Fruit fly (Drosophila melanogaster) whole organism, embryonic: ENCODE measurements around the gene senju.

Experiments
- Atf3 ChIP-seq: fragments of 200-800 bp; sonication (Bioruptor generic); optimal IDR thresholded peaks from 3 replicates; lab custom pipeline; 2016; ENCODE audit warnings: missing biosample characterization, missing genetic modification characterization
- BEAF-32 ChIP-seq: fragments of 200-800 bp; sonication (Bioruptor generic); optimal IDR thresholded peaks from 3 replicates; lab custom pipeline; 2017; ENCODE audit warnings: missing biosample characterization, missing genetic modification characterization, mild to moderate bottlenecking, moderate library complexity, missing genetic modification reagents
- CG11560 ChIP-seq: fragments of 200-800 bp; sonication (Bioruptor generic); IDR thresholded peaks from 3 replicates; pipeline ENCODE4 v1.3.6; 2022; ENCODE audit warnings: missing biosample characterization, missing genetic modification characterization
- CG13775 ChIP-seq: fragments of 200-800 bp; sonication (Bioruptor generic); optimal IDR thresholded peaks from 3 replicates; lab custom pipeline; 2017; ENCODE audit warnings: missing biosample characterization, mild to moderate bottlenecking, missing genetic modification characterization
- CG15601 ChIP-seq: fragments of 200-800 bp; sonication (Bioruptor generic); optimal IDR thresholded peaks from 3 replicates; lab custom pipeline; 2019; ENCODE audit warnings: missing biosample characterization, mild to moderate bottlenecking, missing genetic modification characterization, moderate library complexity
- CG16813 ChIP-seq: fragments of 200-800 bp; sonication (Bioruptor generic); IDR thresholded peaks from 3 replicates; pipeline ENCODE4 v1.3.6; 2022; ENCODE audit warnings: missing biosample characterization, missing genetic modification characterization; ENCODE audit not compliant: partially characterized antibody
- CG17568 ChIP-seq: fragments of 200-800 bp; sonication (Bioruptor generic); optimal IDR thresholded peaks from 2 replicates; lab custom pipeline; 2018; ENCODE audit warnings: missing biosample characterization, mild to moderate bottlenecking, missing genetic modification characterization, moderate library complexity
- CG18262 ChIP-seq: fragments of 200-800 bp; optimal IDR thresholded peaks from 3 replicates; lab custom pipeline; 2019; ENCODE audit warnings: missing biosample characterization, mild to moderate bottlenecking, missing genetic modification characterization, moderate library complexity
- CG1832 ChIP-seq: fragments of 200-800 bp; sonication (Bioruptor generic); optimal IDR thresholded peaks from 2 replicates; lab custom pipeline; 2017; ENCODE audit warnings: missing biosample characterization, mild to moderate bottlenecking, missing genetic modification characterization, inconsistent platforms
- CG30020 ChIP-seq: fragments of 200-800 bp; optimal IDR thresholded peaks from 2 replicates; lab custom pipeline; 2019; ENCODE audit warnings: missing biosample characterization, mild to moderate bottlenecking, missing genetic modification characterization, moderate library complexity
- CG3407 ChIP-seq: fragments of 200-800 bp; sonication (Bioruptor generic); optimal IDR thresholded peaks from 2 replicates; lab custom pipeline; 2018; ENCODE audit warnings: missing biosample characterization, mild to moderate bottlenecking, missing genetic modification characterization
- CG4328 ChIP-seq: fragments of 200-800 bp; sonication (Bioruptor generic); optimal IDR thresholded peaks from 3 replicates; lab custom pipeline; 2017; ENCODE audit warnings: missing biosample characterization, missing genetic modification reagents, missing genetic modification characterization
- CG4424 ChIP-seq: fragments of 200-800 bp; sonication (Bioruptor generic); optimal IDR thresholded peaks from 3 replicates; lab custom pipeline; 2016; ENCODE audit warnings: missing biosample characterization, missing genetic modification characterization
- CG4617 ChIP-seq: fragments of 200-800 bp; sonication (Bioruptor generic); optimal IDR thresholded peaks from 3 replicates; lab custom pipeline; 2016; ENCODE audit warnings: missing biosample characterization, missing genetic modification characterization, borderline replicate concordance
- CG6254 ChIP-seq: fragments of 200-800 bp; sonication (Bioruptor generic); optimal IDR thresholded peaks from 3 replicates; lab custom pipeline; 2017; ENCODE audit warnings: mild to moderate bottlenecking, missing biosample characterization, missing genetic modification reagents, missing genetic modification characterization
- CG6689 ChIP-seq: fragments of 200-800 bp; sonication (Bioruptor generic); IDR thresholded peaks from 2 replicates; pipeline ENCODE4 v1.3.6; 2022; ENCODE audit warnings: missing biosample characterization, missing genetic modification characterization
- CG6791 ChIP-seq: fragments of 200-800 bp; sonication (Bioruptor generic); IDR thresholded peaks from 3 replicates; pipeline ENCODE4 v1.3.6; 2022; ENCODE audit warnings: missing biosample characterization, missing genetic modification characterization; ENCODE audit not compliant: partially characterized antibody
- CG7357 ChIP-seq: fragments of 200-800 bp; sonication (Bioruptor generic); IDR thresholded peaks from 3 replicates; pipeline ENCODE4 v1.3.6; 2022; ENCODE audit warnings: missing biosample characterization, missing genetic modification characterization
- CG7372 ChIP-seq: fragments of 200-800 bp; sonication (Bioruptor generic); IDR thresholded peaks from 2 replicates; pipeline ENCODE4 v1.3.6; 2022; ENCODE audit warnings: missing biosample characterization, missing genetic modification characterization
- CG9215 ChIP-seq: fragments of 200-800 bp; sonication (Bioruptor generic); IDR thresholded peaks from 2 replicates; pipeline ENCODE4 v1.3.6; 2022; ENCODE audit warnings: missing biosample characterization, missing genetic modification characterization
- Doc3 ChIP-seq: fragments of 200-800 bp; sonication (Bioruptor generic); IDR thresholded peaks from 3 replicates; pipeline ENCODE4 v1.3.6; 2022; ENCODE audit warnings: missing biosample characterization, missing genetic modification characterization; ENCODE audit not compliant: partially characterized antibody
- Dp ChIP-seq: fragments of 200-800 bp; sonication (Bioruptor generic); optimal IDR thresholded peaks from 2 replicates; lab custom pipeline; 2018; ENCODE audit warnings: missing biosample characterization, mild to moderate bottlenecking, missing genetic modification characterization, moderate library complexity
- Drgx ChIP-seq: fragments of 200-800 bp; sonication (Bioruptor generic); IDR thresholded peaks from 2 replicates; pipeline ENCODE4 v1.3.6; 2022; ENCODE audit warnings: missing biosample characterization, missing genetic modification characterization
- E2f2 ChIP-seq: fragments of 200-800 bp; sonication (Bioruptor generic); IDR thresholded peaks from 2 replicates; pipeline ENCODE4 v1.3.6; 2022; ENCODE audit warnings: missing biosample characterization, missing genetic modification characterization
- ERR ChIP-seq: fragments of 200-800 bp; sonication (Bioruptor generic); optimal IDR thresholded peaks from 2 replicates; lab custom pipeline; 2016; ENCODE audit warnings: missing biosample characterization, missing genetic modification characterization
- Gsc ChIP-seq: fragments of 200-800 bp; sonication (Bioruptor generic); IDR thresholded peaks from 2 replicates; pipeline ENCODE4 v1.3.6; 2022; ENCODE audit warnings: missing biosample characterization, missing genetic modification characterization
- Neu2 ChIP-seq: fragments of 200-800 bp; sonication (Bioruptor generic); optimal IDR thresholded peaks from 3 replicates; lab custom pipeline; 2016; ENCODE audit warnings: missing biosample characterization, missing genetic modification characterization, borderline replicate concordance
- Ptx1 ChIP-seq: fragments of 200-800 bp; sonication (Bioruptor generic); IDR thresholded peaks from 2 replicates; pipeline ENCODE4 v1.3.6; 2022; ENCODE audit warnings: missing biosample characterization, missing genetic modification characterization
- Sox102F ChIP-seq: fragments of 200-800 bp; sonication (Bioruptor generic); optimal IDR thresholded peaks from 2 replicates; lab custom pipeline; 2018; ENCODE audit warnings: missing biosample characterization, mild to moderate bottlenecking, missing genetic modification characterization, moderate library complexity
- ac ChIP-seq: fragments of 200-800 bp; sonication (Bioruptor generic); optimal IDR thresholded peaks from 3 replicates; lab custom pipeline; 2017; ENCODE audit warnings: missing biosample characterization, mild to moderate bottlenecking, missing genetic modification characterization
- al ChIP-seq: fragments of 200-800 bp; sonication (Bioruptor generic); IDR thresholded peaks from 2 replicates; pipeline ENCODE4 v1.3.6; 2022; ENCODE audit warnings: missing biosample characterization, missing genetic modification characterization
- ash1 ChIP-seq: fragments of 200-800 bp; sonication (Bioruptor generic); optimal IDR thresholded peaks from 2 replicates; lab custom pipeline; 2018; ENCODE audit warnings: missing biosample characterization, mild to moderate bottlenecking, missing genetic modification characterization
- chif ChIP-seq, 2 experiments: fragments of 200-800 bp; sonication (Bioruptor generic); optimal IDR thresholded peaks; 3 replicates each; lab custom pipeline; 2016; ENCODE audit warnings: missing biosample characterization in 2 of 2, missing genetic modification characterization in 2 of 2
- chm ChIP-seq: fragments of 200-800 bp; sonication (Bioruptor generic); IDR thresholded peaks from 2 replicates; pipeline ENCODE4 v1.3.6; 2022; ENCODE audit warnings: missing biosample characterization, missing genetic modification characterization
- dpn ChIP-seq, 2 experiments: fragments of 200-800 bp; sonication (Bioruptor generic); optimal IDR thresholded peaks; 3 replicates each; lab custom pipeline; 2016; ENCODE audit warnings: missing biosample characterization in 2 of 2, missing genetic modification characterization in 2 of 2
- esg ChIP-seq: fragments of 200-800 bp; sonication (Bioruptor generic); conservative IDR thresholded peaks from 2 replicates; pipeline ENCODE4 v1.3.6; 2022; ENCODE audit warnings: missing biosample characterization, missing genetic modification characterization
- gcm ChIP-seq: fragments of 200-800 bp; sonication (Bioruptor generic); optimal IDR thresholded peaks from 2 replicates; lab custom pipeline; 2019; ENCODE audit warnings: missing biosample characterization, mild to moderate bottlenecking, missing genetic modification characterization, moderate library complexity
- h ChIP-seq: fragments of >200 bp; optimal IDR thresholded peaks from 2 replicates; lab custom pipeline; 2017
- her ChIP-seq: fragments of 200-800 bp; sonication (Bioruptor generic); optimal IDR thresholded peaks from 2 replicates; lab custom pipeline; 2016; ENCODE audit warnings: missing biosample characterization, missing genetic modification characterization
- ken ChIP-seq: fragments of 200-800 bp; sonication (Bioruptor generic); IDR thresholded peaks from 3 replicates; pipeline ENCODE4 v1.3.6; 2022; ENCODE audit warnings: missing biosample characterization, missing genetic modification characterization
- lmd ChIP-seq: fragments of 200-800 bp; sonication (Bioruptor generic); IDR thresholded peaks from 2 replicates; pipeline ENCODE4 v1.3.6; 2022; ENCODE audit warnings: missing biosample characterization, missing genetic modification characterization
- mam ChIP-seq: fragments of 200-800 bp; sonication (Bioruptor generic); optimal IDR thresholded peaks from 3 replicates; lab custom pipeline; 2016; ENCODE audit warnings: missing biosample characterization, missing genetic modification characterization
- nerfin-2 ChIP-seq: fragments of 200-800 bp; sonication (Bioruptor generic); IDR thresholded peaks from 2 replicates; pipeline ENCODE4 v1.3.6; 2022; ENCODE audit warnings: missing biosample characterization, missing genetic modification characterization; ENCODE audit not compliant: partially characterized antibody
- peb ChIP-seq: fragments of 200-800 bp; sonication (Bioruptor generic); IDR thresholded peaks from 2 replicates; pipeline ENCODE4 v1.3.6; 2022; ENCODE audit warnings: missing biosample characterization, missing genetic modification characterization
- psq ChIP-seq: fragments of 200-800 bp; sonication (Bioruptor generic); optimal IDR thresholded peaks from 2 replicates; lab custom pipeline; 2017; ENCODE audit warnings: missing biosample characterization, missing genetic modification characterization
- pum ChIP-seq: fragments of 200-800 bp; sonication (Bioruptor generic); optimal IDR thresholded peaks from 2 replicates; lab custom pipeline; 2016; ENCODE audit warnings: missing biosample characterization, missing genetic modification characterization
- row ChIP-seq: fragments of 200-800 bp; sonication (Bioruptor generic); IDR thresholded peaks from 3 replicates; pipeline ENCODE4 v1.3.6; 2022; ENCODE audit warnings: missing biosample characterization, missing genetic modification characterization
- salm ChIP-seq: fragments of 200-800 bp; sonication (Bioruptor generic); optimal IDR thresholded peaks from 2 replicates; lab custom pipeline; 2018; ENCODE audit warnings: missing biosample characterization, mild to moderate bottlenecking, missing genetic modification characterization
- schlank ChIP-seq: fragments of 200-800 bp; sonication (Bioruptor generic); optimal IDR thresholded peaks from 2 replicates; lab custom pipeline; 2018; ENCODE audit warnings: missing biosample characterization, mild to moderate bottlenecking, missing genetic modification characterization
- sens ChIP-seq: fragments of 200-800 bp; sonication (Bioruptor generic); peaks from one replicate; lab custom pipeline; 2016; ENCODE audit warnings: missing biosample characterization, missing genetic modification characterization
- seq ChIP-seq: fragments of 200-800 bp; sonication (Bioruptor generic); IDR thresholded peaks from 2 replicates; pipeline ENCODE4 v1.3.6; 2022; ENCODE audit warnings: missing biosample characterization, missing genetic modification characterization
- ttk ChIP-seq: fragments of 200-800 bp; sonication (Bioruptor generic); IDR thresholded peaks from 2 replicates; pipeline ENCODE4 v2.1.2; 2022; ENCODE audit warnings: missing biosample characterization, missing genetic modification characterization

Gene senju

DNA sequence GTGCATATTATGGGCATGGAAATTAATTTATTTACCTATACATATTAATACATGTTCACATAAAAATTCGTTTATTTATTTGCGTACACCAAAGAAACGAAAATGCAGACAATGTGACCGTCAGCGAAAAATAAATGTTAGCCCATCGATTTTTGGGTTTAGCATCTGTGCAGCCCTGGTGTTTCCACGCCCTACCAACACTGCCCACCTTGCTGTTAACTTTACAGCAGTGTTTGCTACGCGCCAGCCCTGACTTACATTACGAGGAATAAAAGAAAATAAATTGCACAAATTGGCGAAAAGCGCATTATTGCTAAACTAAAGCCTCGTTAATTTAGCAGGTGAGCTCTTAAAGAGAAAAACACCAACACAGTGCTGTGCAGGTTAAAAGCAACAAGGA is 9.6 kb upstream of the senju start, which contains the start of the genes CG33995, CG44000 and CG44001 (continued):
- TF ChIP-seq CG11560 (tag; lab: Robert Waterston, UW): no peak
- peak; percentile 50 for TF ChIP-seq BEAF-32
- TF ChIP-seq lmd (GFP tag; lab: Robert Waterston, UW): peak; percentile 27; the same call in 1 of the 2 replicates
- no peak for TF ChIP-seq CG7357
- TF ChIP-seq CG6689: no peak
- TF ChIP-seq CG15601: peak; percentile 50
- peak; percentile 1 for TF ChIP-seq CG13775 (GFP tag; lab: Kevin White, UChicago)
- TF ChIP-seq pum (GFP tag; lab: Kevin White, UChicago): peak; percentile 52
- TF ChIP-seq sens (GFP tag; lab: Kevin White, UChicago): peak; percentile 93
- no peak for TF ChIP-seq peb (GFP tag; lab: Robert Waterston, UW)
- peak; percentile 39; the same call in 2 of the 3 replicates for TF ChIP-seq row (GFP tag; lab: Robert Waterston, UW)
- peak; percentile 57 for TF ChIP-seq chm (GFP tag; lab: Robert Waterston, UW)
- TF ChIP-seq ERR (GFP tag; lab: Kevin White, UChicago): no peak
- no peak for TF ChIP-seq salm (tag; lab: Kevin White, UChicago)
- peak; percentile 64 to 76 for TF ChIP-seq dpn (GFP tag; optimal IDR thresholded peaks at IDR 0.05; lab: Kevin White, UChicago)
- TF ChIP-seq CG30020 (tag; lab: Kevin White, UChicago): peak; percentile 36
- no peak for TF ChIP-seq psq (GFP tag; lab: Kevin White, UChicago)
- no peak for TF ChIP-seq Sox102F (GFP tag; lab: Kevin White, UChicago)
- TF ChIP-seq CG6791 (GFP tag; lab: Robert Waterston, UW): peak; percentile 30; the same call in 1 of the 3 replicates
- TF ChIP-seq Dp (GFP tag; lab: Kevin White, UChicago): peak; percentile 71
- no peak for TF ChIP-seq nerfin-2 (GFP tag; lab: Robert Waterston, UW)
- no peak for TF ChIP-seq ttk (GFP tag; lab: Robert Waterston, UW)
- peak; percentile 14 for TF ChIP-seq schlank (tag; lab: Kevin White, UChicago)
- TF ChIP-seq mam (GFP tag; lab: Kevin White, UChicago): peak; percentile 51
- no peak for TF ChIP-seq CG3407 (GFP tag; lab: Kevin White, UChicago)
- TF ChIP-seq Ptx1 (GFP tag; lab: Robert Waterston, UW): peak; percentile 49
- no peak for TF ChIP-seq gcm (GFP tag; lab: Kevin White, UChicago)
- peak; percentile 74 for TF ChIP-seq E2f2 (GFP tag; lab: Robert Waterston, UW)
- peak; percentile 65 for TF ChIP-seq Atf3 (GFP tag; lab: Kevin White, UChicago)
- no peak for TF ChIP-seq CG6254 (GFP tag; lab: Kevin White, UChicago)
- TF ChIP-seq Gsc (GFP tag; lab: Robert Waterston, UW): no peak
- TF ChIP-seq CG16813 (GFP tag; lab: Robert Waterston, UW): no peak
- 0 out of 2 replicates have a peak, but pooled peaks have one; percentile 6 for TF ChIP-seq Drgx (GFP tag; lab: Robert Waterston, UW)
- peak in 1 of 2 experiments; percentile 27 for TF ChIP-seq chif (GFP tag; optimal IDR thresholded peaks at IDR 0.05; lab: Kevin White, UChicago)
- TF ChIP-seq seq (GFP tag; lab: Robert Waterston, UW): no peak
- TF ChIP-seq CG9215 (GFP tag; lab: Robert Waterston, UW): peak; percentile 22; the same call in 1 of the 2 replicates
- TF ChIP-seq al: no peak
- peak; percentile 65 for TF ChIP-seq her (GFP tag; lab: Kevin White, UChicago)
- peak; percentile 58 for TF ChIP-seq ash1 (GFP tag; lab: Kevin White, UChicago)
- peak; percentile 17 for TF ChIP-seq CG4328 (GFP tag; lab: Kevin White, UChicago)
- TF ChIP-seq Neu2 (GFP tag; lab: Kevin White, UChicago): no peak
- TF ChIP-seq ac: no peak
- TF ChIP-seq esg (GFP tag; lab: Robert Waterston, UW): no peak
- no peak for TF ChIP-seq CG18262
- peak; percentile 76 for TF ChIP-seq ken (GFP tag; lab: Robert Waterston, UW)
- TF ChIP-seq h (lab: Kevin White, UChicago): no peak
- TF ChIP-seq CG7372 (GFP tag; lab: Robert Waterston, UW): no peak
- no peak for TF ChIP-seq CG1832 (GFP tag; lab: Kevin White, UChicago)
- no peak for TF ChIP-seq Doc3 (GFP tag; lab: Robert Waterston, UW)
- peak; percentile 5 for TF ChIP-seq CG4424
- peak; percentile 98 for TF ChIP-seq CG4617
- TF ChIP-seq CG17568 (GFP tag; lab: Kevin White, UChicago): no peak
